Worm (Caenorhabditis elegans) whole organism, late embryonic: ENCODE results near the gene F10E7.5.

Experiments used
- C08G9.2 ChIP-seq: sonication (generic microtip); optimal IDR thresholded peaks from 2 replicates; lab custom pipeline; 2016; ENCODE audit warnings: mild to moderate bottlenecking, missing genetic modification characterization, moderate library complexity, missing compliant biosample characterization
- C38D4.7 ChIP-seq: fragments of 200-800 bp; sonication (Bioruptor generic); optimal IDR thresholded peaks from 2 replicates; lab custom pipeline; 2018; ENCODE audit warnings: mild to moderate bottlenecking, missing genetic modification characterization, moderate library complexity, missing compliant biosample characterization
- K02D7.2 ChIP-seq: sonication (generic microtip); optimal IDR thresholded peaks from 2 replicates; lab custom pipeline; 2017; ENCODE audit warnings: mild to moderate bottlenecking, missing genetic modification characterization, missing compliant biosample characterization
- K09A11.1 ChIP-seq: sonication (generic microtip); optimal IDR thresholded peaks from 2 replicates; lab custom pipeline; 2017; ENCODE audit warnings: antibody characterized with exemption, mild to moderate bottlenecking, missing genetic modification characterization, missing compliant biosample characterization; ENCODE audit not compliant: insufficient read depth
- T23F11.4 ChIP-seq: fragments of 200-800 bp; sonication (Bioruptor generic); optimal IDR thresholded peaks from 2 replicates; lab custom pipeline; 2018; ENCODE audit warnings: mild to moderate bottlenecking, missing genetic modification characterization, missing compliant biosample characterization
- ceh-18 ChIP-seq: sonication (generic microtip); optimal IDR thresholded peaks from 2 replicates; lab custom pipeline; 2016; ENCODE audit warnings: missing genetic modification characterization, missing compliant biosample characterization
- ceh-19 ChIP-seq: fragments of 200-800 bp; sonication (Bioruptor generic); optimal IDR thresholded peaks from 2 replicates; lab custom pipeline; 2018; ENCODE audit warnings: mild to moderate bottlenecking, missing genetic modification characterization, missing compliant biosample characterization
- ceh-2 ChIP-seq: sonication (generic microtip); optimal IDR thresholded peaks from 2 replicates; lab custom pipeline; 2016; ENCODE audit warnings: missing genotype, missing genetic modification characterization, missing compliant biosample characterization
- ceh-34 ChIP-seq: sonication (generic microtip); optimal IDR thresholded peaks from 2 replicates; lab custom pipeline; 2016; ENCODE audit warnings: mild to moderate bottlenecking, missing genetic modification characterization, missing compliant biosample characterization
- ceh-48 ChIP-seq: sonication (generic microtip); optimal IDR thresholded peaks from 2 replicates; lab custom pipeline; 2016; ENCODE audit warnings: missing genetic modification characterization, inconsistent platforms, missing compliant biosample characterization
- che-1 ChIP-seq: sonication (generic microtip); optimal IDR thresholded peaks from 2 replicates; lab custom pipeline; 2016; ENCODE audit warnings: mild to moderate bottlenecking, missing genetic modification characterization, missing compliant biosample characterization
- dmd-4 ChIP-seq: sonication (generic microtip); optimal IDR thresholded peaks from 2 replicates; lab custom pipeline; 2016; ENCODE audit warnings: borderline replicate concordance, missing genetic modification characterization, missing compliant biosample characterization
- dve-1 ChIP-seq: sonication (generic microtip); optimal IDR thresholded peaks from 2 replicates; lab custom pipeline; 2017; ENCODE audit warnings: antibody characterized with exemption, mild to moderate bottlenecking, missing genetic modification characterization, missing compliant biosample characterization
- elt-2 ChIP-seq: sonication (generic microtip); optimal IDR thresholded peaks from 2 replicates; lab custom pipeline; 2016; ENCODE audit warnings: missing genetic modification reagents, missing genetic modification characterization, missing compliant biosample characterization
- ets-4 ChIP-seq: sonication (generic microtip); optimal IDR thresholded peaks from 2 replicates; lab custom pipeline; 2016; ENCODE audit warnings: missing genetic modification characterization, missing compliant biosample characterization
- eyg-1 ChIP-seq: sonication (generic microtip); optimal IDR thresholded peaks from 2 replicates; lab custom pipeline; 2016; ENCODE audit warnings: missing genotype, missing genetic modification characterization, missing compliant biosample characterization
- gmeb-2 ChIP-seq: sonication (generic microtip); optimal IDR thresholded peaks from 2 replicates; lab custom pipeline; 2016; ENCODE audit warnings: missing genetic modification characterization, inconsistent platforms, missing compliant biosample characterization
- hlh-8 ChIP-seq: sonication (generic microtip); optimal IDR thresholded peaks from 2 replicates; lab custom pipeline; 2016; ENCODE audit warnings: missing genotype, missing genetic modification characterization, missing compliant biosample characterization
- mec-3 ChIP-seq: sonication (generic microtip); optimal IDR thresholded peaks from 2 replicates; lab custom pipeline; 2016; ENCODE audit warnings: borderline replicate concordance, missing genetic modification characterization, missing compliant biosample characterization
- nfya-1 ChIP-seq: sonication (generic microtip); optimal IDR thresholded peaks from 2 replicates; lab custom pipeline; 2017; ENCODE audit warnings: missing genetic modification characterization, mild to moderate bottlenecking, missing compliant biosample characterization, antibody characterized with exemption, moderate library complexity
- nhr-11 ChIP-seq: fragments of 150-350 bp; optimal IDR thresholded peaks from 2 replicates; lab custom pipeline; 2014; ENCODE audit warnings: missing biosample characterization, missing genetic modification characterization
- odd-2 ChIP-seq: sonication (generic microtip); optimal IDR thresholded peaks from 2 replicates; lab custom pipeline; 2017; ENCODE audit warnings: antibody characterized with exemption, mild to moderate bottlenecking, missing genetic modification characterization, missing compliant biosample characterization
- pat-9 ChIP-seq: fragments of 200-800 bp; sonication (Bioruptor generic); optimal IDR thresholded peaks from 2 replicates; lab custom pipeline; 2018; ENCODE audit warnings: mild to moderate bottlenecking, missing genetic modification characterization, moderate library complexity, missing compliant biosample characterization
- pha-2 ChIP-seq: sonication (generic microtip); optimal IDR thresholded peaks from 2 replicates; lab custom pipeline; 2017; ENCODE audit warnings: mild to moderate bottlenecking, missing genetic modification characterization, missing compliant biosample characterization
- ref-2 ChIP-seq: sonication (generic microtip); optimal IDR thresholded peaks from 2 replicates; lab custom pipeline; 2016; ENCODE audit warnings: missing genetic modification characterization, missing compliant biosample characterization
- rnt-1 ChIP-seq: sonication (generic microtip); optimal IDR thresholded peaks from 2 replicates; lab custom pipeline; 2016; ENCODE audit warnings: missing genetic modification characterization, missing compliant biosample characterization
- sox-2 ChIP-seq: fragments of 200-800 bp; sonication (Bioruptor generic); IDR thresholded peaks from 2 replicates; pipeline ENCODE4 v1.3.6; 2022; ENCODE audit warnings: missing genetic modification reagents, missing genetic modification characterization, missing compliant biosample characterization
- syd-9 ChIP-seq: sonication (generic microtip); optimal IDR thresholded peaks from 2 replicates; lab custom pipeline; 2016; ENCODE audit warnings: mild to moderate bottlenecking, missing genetic modification characterization, moderate library complexity, missing compliant biosample characterization
- tbx-7 ChIP-seq: sonication (generic microtip); optimal IDR thresholded peaks from 2 replicates; lab custom pipeline; 2016; ENCODE audit warnings: missing genotype, missing genetic modification characterization, missing compliant biosample characterization
- ttx-3 ChIP-seq: sonication (generic microtip); optimal IDR thresholded peaks from 2 replicates; lab custom pipeline; 2016; ENCODE audit warnings: missing genetic modification reagents, missing genetic modification characterization, missing compliant biosample characterization
- unc-3 ChIP-seq, 2 experiments: fragments of 200-800 bp in 1 of 2; sonication (Bioruptor generic) in 1 of 2; sonication (generic microtip) in 1 of 2; conservative IDR thresholded peaks in 1 of 2; optimal IDR thresholded peaks in 1 of 2; 2 replicates each; pipeline versions ENCODE4 v1.3.6 to Lab custom; 2016 to 2022; ENCODE audit warnings: missing compliant biosample characterization in 2 of 2, missing genetic modification characterization in 2 of 2, missing genetic modification reagents in 1 of 2
- unc-42 ChIP-seq: sonication (generic microtip); optimal IDR thresholded peaks from 2 replicates; lab custom pipeline; 2016; ENCODE audit warnings: missing genotype, missing genetic modification characterization, missing compliant biosample characterization

Gene F10E7.5

DNA sequence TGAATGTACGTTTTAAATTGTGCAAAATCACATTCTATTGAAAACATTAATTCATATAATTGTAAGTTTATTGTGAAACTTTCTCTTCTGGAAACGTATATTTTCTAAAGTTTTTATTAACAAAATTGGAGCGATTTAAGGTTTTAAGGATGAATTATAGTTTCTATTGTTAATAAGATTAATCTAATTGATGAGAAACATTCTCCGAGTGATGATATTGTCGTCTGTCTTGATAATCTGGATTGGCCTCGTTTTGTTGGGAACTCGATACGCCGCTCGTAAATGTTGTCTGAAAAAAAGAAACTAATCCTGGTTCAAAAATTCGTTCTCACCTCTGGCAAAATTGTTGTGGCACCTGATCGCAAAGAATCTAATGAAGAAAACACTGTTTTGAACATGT lies 5.5 kb upstream of the F10E7.5 start:
- no peak for TF ChIP-seq ceh-19 (GFP tag; lab: Kevin White, UChicago)
- TF ChIP-seq rnt-1 (tag; lab: Kevin White, UChicago), result no peak
- TF ChIP-seq nfya-1 (tag; lab: Kevin White, UChicago), result no peak
- no peak for TF ChIP-seq unc-42 (tag; lab: Kevin White, UChicago)

DNA sequence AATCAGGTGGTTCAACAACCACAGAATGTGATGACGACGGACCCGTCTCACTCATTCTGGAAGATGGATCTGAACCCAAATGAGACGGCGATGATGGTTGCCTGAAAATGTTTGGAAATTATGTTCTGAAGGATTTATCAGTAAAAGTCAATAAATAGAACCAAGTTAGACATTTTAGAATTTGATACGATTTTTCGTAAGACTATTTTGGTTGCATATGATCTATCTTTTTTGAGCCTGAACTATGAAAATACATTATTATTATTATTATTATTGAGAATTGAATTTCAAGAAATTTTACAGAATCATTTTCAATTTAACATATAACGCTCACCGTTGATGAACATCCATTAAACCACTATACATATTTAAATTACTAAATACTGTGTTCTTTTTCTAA lies 1.8 kb upstream of the F10E7.5 start, which contains the start of gene F10E7.9:
Gene F10E7.9, minus strand, starts transcription at position 101 of the 400 bp plus-strand sequence.
- TF ChIP-seq C38D4.7 (GFP tag; lab: Kevin White, UChicago) (no peak), K02D7.2 (tag; lab: Kevin White, UChicago) (no peak), ets-4 (no peak), pha-2 (tag; lab: Kevin White, UChicago) (no peak), eyg-1 (no peak), ref-2 (no peak), ceh-34 (tag; lab: Kevin White, UChicago) (no peak), syd-9 (tag; lab: Kevin White, UChicago) (no peak), C08G9.2 (tag; lab: Kevin White, UChicago) (no peak), ceh-2 (tag; lab: Kevin White, UChicago) (no peak), sox-2 (GFP tag; lab: Robert Waterston, UW) (no peak), T23F11.4 (GFP tag; lab: Kevin White, UChicago) (no peak), unc-3 (GFP tag; conservative IDR thresholded peaks at IDR 0.05; lab: Robert Waterston, UW) (no peak), unc-3 (tag; optimal IDR thresholded peaks at IDR 0.05; lab: Kevin White, UChicago) (no peak)
- TF ChIP-seq, all 69 proteins: peak for 0

ce11 chrII:7111012-7111656 lies 644 bp upstream of the F10E7.5 start:
- no peak for TF ChIP-seq T23F11.4 (GFP tag; lab: Kevin White, UChicago)
- TF ChIP-seq ttx-3 (tag; lab: Kevin White, UChicago), result no peak
- no peak for TF ChIP-seq nhr-11 (tag; lab: Kevin White, UChicago)
- TF ChIP-seq K02D7.2 (tag; lab: Kevin White, UChicago), result no peak
- peak; percentile 25 for TF ChIP-seq unc-42 (tag; lab: Kevin White, UChicago)
- no peak for TF ChIP-seq dve-1 (tag; lab: Kevin White, UChicago)
- no peak for TF ChIP-seq odd-2
- TF ChIP-seq K09A11.1, result no peak
- TF ChIP-seq gmeb-2 (tag; lab: Kevin White, UChicago), result no peak
- peak; percentile 66 for TF ChIP-seq ceh-48
- no peak for TF ChIP-seq pat-9 (tag; lab: Kevin White, UChicago)
- no peak for TF ChIP-seq elt-2 (tag; lab: Kevin White, UChicago)

ce11 chrII:7112780-7113179 lies 1.0 kb downstream of the F10E7.5 start, which contains the start of gene F10E7.6:
Gene F10E7.6 (plus strand): TSS chrII:7113080.
- TF ChIP-seq syd-9 (tag; lab: Kevin White, UChicago), result no peak
- TF ChIP-seq odd-2, result no peak
- TF ChIP-seq hlh-8 (tag; lab: Kevin White, UChicago), result no peak

DNA sequence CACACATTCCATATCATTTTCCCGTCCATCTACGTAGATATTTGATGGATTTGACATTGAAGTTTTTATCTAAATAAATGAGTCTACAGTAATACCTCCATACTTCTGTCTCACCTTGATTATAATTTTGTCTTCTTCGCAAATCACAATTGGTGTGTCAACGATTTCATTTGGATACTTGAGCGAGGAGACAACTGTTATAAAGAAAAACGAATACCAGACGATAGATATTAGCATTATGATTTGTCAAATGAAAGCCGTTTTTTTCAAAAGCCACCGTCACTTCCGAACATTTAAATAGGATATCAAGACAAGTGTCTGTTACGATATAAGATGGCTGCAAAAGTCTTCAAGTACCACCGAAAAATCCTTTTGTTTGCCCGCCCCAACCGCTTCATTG lies 3.9 kb downstream of the F10E7.5 start, which contains the start of gene cutl-5:
Gene cutl-5, minus strand, starts transcription at position 269 of the 400 bp plus-strand sequence.
- TF ChIP-seq ceh-18 (tag; lab: Kevin White, UChicago), result no peak
- TF ChIP-seq mec-3 (tag; lab: Kevin White, UChicago), result no peak
- no peak for TF ChIP-seq ceh-2 (tag; lab: Kevin White, UChicago)
- TF ChIP-seq ref-2, result no peak
- TF ChIP-seq C08G9.2 (tag; lab: Kevin White, UChicago), result no peak
- TF ChIP-seq che-1 (tag; lab: Kevin White, UChicago), result no peak
- no peak for TF ChIP-seq ets-4
- no peak for TF ChIP-seq dmd-4 (tag; lab: Kevin White, UChicago)
- no peak for TF ChIP-seq rnt-1 (tag; lab: Kevin White, UChicago)
- no peak for TF ChIP-seq tbx-7 (tag; lab: Kevin White, UChicago)
